Worm (Caenorhabditis elegans) whole organism, L2 larva: ENCODE measurements around the gene pals-25.

ENCODE experiments used
- ZK546.5 ChIP-seq: sonication (generic microtip); optimal IDR thresholded peaks from 2 replicates; lab custom pipeline; 2017; ENCODE audit warnings: missing biosample characterization, missing genetic modification characterization
- blmp-1 ChIP-seq: sonication (generic microtip); optimal IDR thresholded peaks from 2 replicates; lab custom pipeline; 2017; ENCODE audit warnings: missing genetic modification characterization, mild to moderate bottlenecking, missing compliant biosample characterization, antibody characterized with exemption, moderate library complexity; ENCODE audit not compliant: insufficient read depth
- dmd-4 ChIP-seq: sonication (generic microtip); optimal IDR thresholded peaks from 2 replicates; lab custom pipeline; 2017; ENCODE audit warnings: missing biosample characterization, missing genetic modification characterization
- elt-1 ChIP-seq: fragments of 150-350 bp; optimal IDR thresholded peaks from 2 replicates; lab custom pipeline; 2014; ENCODE audit warnings: missing biosample characterization, missing genetic modification characterization
- lin-13 ChIP-seq: fragments of 150-350 bp; optimal IDR thresholded peaks from 2 replicates; lab custom pipeline; 2014; ENCODE audit warnings: missing biosample characterization, missing genetic modification reagents, missing genetic modification characterization
- lin-39 ChIP-seq: fragments of 150-350 bp; optimal IDR thresholded peaks from 2 replicates; lab custom pipeline; 2014; ENCODE audit warnings: missing biosample characterization, missing genetic modification reagents, missing genetic modification characterization
- lsy-2 ChIP-seq, 2 experiments: fragments of 150-350 bp in 1 of 2; sonication (generic microtip) in 1 of 2; optimal IDR thresholded peaks; 2 replicates each; lab custom pipeline; 2014 to 2017; ENCODE audit warnings: missing biosample characterization in 2 of 2, missing genetic modification characterization in 2 of 2
- mab-5 ChIP-seq: fragments of 150-350 bp; optimal IDR thresholded peaks from 2 replicates; lab custom pipeline; 2014; ENCODE audit warnings: missing biosample characterization, missing genetic modification characterization
- nhr-11 ChIP-seq: fragments of 150-350 bp; optimal IDR thresholded peaks from 2 replicates; lab custom pipeline; 2014; ENCODE audit warnings: missing biosample characterization, missing genetic modification characterization
- snpc-4 ChIP-seq: fragments of 150-350 bp; optimal IDR thresholded peaks from 2 replicates; lab custom pipeline; 2014; ENCODE audit warnings: missing biosample characterization, missing genetic modification characterization
- zag-1 ChIP-seq: fragments of 150-350 bp; optimal IDR thresholded peaks from 2 replicates; lab custom pipeline; 2014; ENCODE audit warnings: missing biosample characterization, missing genetic modification characterization

DNA sequence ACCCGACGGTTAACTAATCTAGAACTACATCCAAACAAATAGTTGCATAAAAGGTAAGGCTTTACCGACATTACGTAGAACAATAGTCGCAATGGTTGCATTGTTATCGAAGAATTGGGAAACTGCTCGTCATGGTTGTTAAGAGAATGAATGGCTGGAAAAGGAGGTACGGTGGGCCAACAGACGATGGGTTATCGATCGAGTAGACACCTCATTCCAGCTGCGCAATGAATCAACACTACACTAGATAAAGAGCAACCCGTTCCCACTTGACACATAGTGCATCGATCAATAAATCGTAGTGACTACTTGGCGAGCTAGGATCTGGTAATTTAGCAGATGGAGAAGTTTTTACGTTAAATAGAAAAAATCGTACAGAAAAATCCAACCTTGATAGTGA is 10.8 kb downstream of the pals-25 start, which contains the start of the genes T17A3.12 and fbxb-83:
- TF ChIP-seq nhr-11 (no peak), lin-39 (tag; lab: Kevin White, UChicago) (no peak), blmp-1 (tag; lab: Kevin White, UChicago) (no peak), ZK546.5 (tag; lab: Kevin White, UChicago) (no peak), dmd-4 (tag; lab: Kevin White, UChicago) (no peak), lin-13 (GFP tag; lab: Kevin White, UChicago) (no peak), mab-5 (tag; lab: Kevin White, UChicago) (no peak), zag-1 (tag; lab: Kevin White, UChicago) (no peak), elt-1 (tag; lab: Kevin White, UChicago) (no peak), lsy-2 (tag; optimal IDR thresholded peaks at IDR 0.05; lab: Kevin White, UChicago) (no peak), snpc-4 (no peak)
